Worm (Caenorhabditis elegans) whole organism, midembryonic: ENCODE measurements around the gene K08H2.7.

Source experiments
- T22C8.4 ChIP-seq: fragments of 200-800 bp; sonication (Bioruptor generic); IDR thresholded peaks from 2 replicates; pipeline ENCODE4 v1.3.6; 2022; ENCODE audit warnings: missing genetic modification characterization, missing compliant biosample characterization
- cog-1 ChIP-seq: sonication (generic microtip); optimal IDR thresholded peaks from 2 replicates; lab custom pipeline; 2016; ENCODE audit warnings: missing genetic modification characterization, missing compliant biosample characterization
- flt-1 ChIP-seq: fragments of 200-800 bp; sonication (Bioruptor generic); IDR thresholded peaks from 2 replicates; pipeline ENCODE4 v1.3.6; 2022; ENCODE audit warnings: missing genetic modification characterization, missing compliant biosample characterization
- klf-2 ChIP-seq: fragments of 200-800 bp; sonication (Bioruptor generic); conservative IDR thresholded peaks from 2 replicates; pipeline ENCODE4 v1.3.6; 2022; ENCODE audit warnings: missing genetic modification reagents, missing genetic modification characterization, missing compliant biosample characterization
- med-1 ChIP-seq: sonication (generic microtip); optimal IDR thresholded peaks from 2 replicates; lab custom pipeline; 2017; ENCODE audit warnings: missing genetic modification characterization, mild to moderate bottlenecking, missing compliant biosample characterization, antibody characterized with exemption, missing genetic modification reagents; ENCODE audit not compliant: insufficient read depth
- ref-1 ChIP-seq: fragments of 200-800 bp; sonication (Bioruptor generic); conservative IDR thresholded peaks from 2 replicates; pipeline ENCODE4 v1.3.6; 2022; ENCODE audit warnings: missing genetic modification reagents, missing genetic modification characterization, missing compliant biosample characterization
- tab-1 ChIP-seq: fragments of 200-800 bp; sonication (Bioruptor generic); IDR thresholded peaks from 2 replicates; pipeline ENCODE4 v1.3.6; 2022; ENCODE audit warnings: missing genetic modification characterization, missing compliant biosample characterization
- ztf-23 ChIP-seq: fragments of 200-800 bp; sonication (Bioruptor generic); IDR thresholded peaks from 2 replicates; pipeline ENCODE4 v1.3.6; 2022; ENCODE audit warnings: missing genetic modification reagents, missing genetic modification characterization, missing compliant biosample characterization
- ztf-29 ChIP-seq: fragments of 200-800 bp; sonication (Bioruptor generic); IDR thresholded peaks from 2 replicates; pipeline ENCODE4 v1.3.6; 2022; ENCODE audit warnings: missing genetic modification reagents, missing genetic modification characterization, missing compliant biosample characterization

Gene K08H2.7

DNA sequence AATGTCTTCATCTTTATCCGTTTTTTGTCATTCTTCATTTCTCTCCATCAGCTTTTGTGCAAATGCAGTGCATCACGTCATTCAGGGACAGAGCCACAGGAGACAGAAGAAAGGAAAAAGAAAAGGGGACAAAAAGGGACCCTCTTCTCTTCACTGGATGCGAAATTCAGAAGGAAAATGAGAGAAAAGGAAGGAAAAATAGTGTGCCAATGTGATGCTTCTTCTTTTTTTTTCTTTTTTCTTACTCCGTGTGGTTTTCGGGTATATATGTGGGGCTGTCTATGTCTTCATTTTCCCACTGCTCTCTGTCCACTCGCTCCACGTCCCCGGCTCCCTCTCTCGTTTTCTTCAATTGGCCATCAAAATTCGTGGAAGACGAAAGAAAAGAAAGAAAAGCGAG is 37.8 kb downstream of the K08H2.7 start:
- TF ChIP-seq T22C8.4 (no peak), flt-1 (GFP tag; lab: Robert Waterston, UW) (no peak), ztf-29 (no peak), ref-1 (GFP tag; lab: Robert Waterston, UW) (no peak), tab-1 (GFP tag; lab: Robert Waterston, UW) (no peak), cog-1 (tag; lab: Kevin White, UChicago) (no peak), med-1 (GFP tag; lab: Kevin White, UChicago) (no peak)

DNA sequence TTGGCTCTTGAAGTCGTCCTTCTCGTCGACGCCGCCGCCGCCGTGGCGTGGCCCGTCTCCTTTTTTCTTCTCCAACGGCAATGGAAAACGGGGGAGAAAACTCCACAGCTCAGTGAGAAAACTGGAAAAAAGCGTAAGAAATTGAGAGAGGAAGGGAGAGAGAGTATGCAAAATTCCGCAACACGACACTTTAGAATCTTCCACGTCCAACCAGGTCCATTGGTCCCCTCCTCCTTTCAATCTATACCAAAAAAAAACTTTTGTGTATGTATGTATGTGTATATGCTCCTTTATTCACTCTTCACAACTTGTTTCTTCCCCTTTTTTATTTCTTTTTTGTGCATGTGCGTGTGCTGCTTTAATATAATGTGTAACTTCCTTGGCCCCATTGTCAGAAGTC is 39.2 kb downstream of the K08H2.7 start:
- TF ChIP-seq ztf-29 (no peak), klf-2 (GFP tag; lab: Robert Waterston, UW) (no peak), T22C8.4 (no peak), tab-1 (GFP tag; lab: Robert Waterston, UW) (no peak), med-1 (GFP tag; lab: Kevin White, UChicago) (no peak), flt-1 (GFP tag; lab: Robert Waterston, UW) (no peak), cog-1 (tag; lab: Kevin White, UChicago) (no peak), ref-1 (GFP tag; lab: Robert Waterston, UW) (no peak), ztf-23 (GFP tag; lab: Robert Waterston, UW) (no peak)

DNA sequence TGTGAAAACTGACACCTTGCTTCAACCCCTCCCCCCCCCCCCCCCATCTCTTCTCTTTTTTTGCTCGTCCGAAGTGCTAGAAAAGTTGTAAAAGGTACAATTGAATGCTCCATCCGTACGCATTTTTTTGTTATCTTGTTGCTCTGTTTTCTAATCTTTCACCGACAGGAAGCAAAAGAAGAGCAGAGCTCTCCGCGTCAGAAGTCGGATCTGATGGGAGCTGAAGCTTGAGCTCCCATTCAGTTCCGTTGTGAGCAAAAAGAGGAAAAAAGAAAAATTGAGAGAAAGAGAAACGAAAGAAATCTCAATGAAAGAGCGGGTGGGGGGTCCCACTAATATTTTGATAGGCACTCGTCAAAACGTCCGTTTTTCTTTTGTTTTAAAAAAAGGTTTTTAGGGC is 41.3 kb downstream of the K08H2.7 start:
- TF ChIP-seq T22C8.4 (no peak), flt-1 (GFP tag; lab: Robert Waterston, UW) (no peak), ztf-23 (GFP tag; lab: Robert Waterston, UW) (no peak), ztf-29 (no peak; the same call in 1 of the 2 replicates), klf-2 (GFP tag; lab: Robert Waterston, UW) (no peak), tab-1 (GFP tag; lab: Robert Waterston, UW) (no peak), ref-1 (GFP tag; lab: Robert Waterston, UW) (no peak), med-1 (GFP tag; lab: Kevin White, UChicago) (no peak), cog-1 (tag; lab: Kevin White, UChicago) (no peak)

DNA sequence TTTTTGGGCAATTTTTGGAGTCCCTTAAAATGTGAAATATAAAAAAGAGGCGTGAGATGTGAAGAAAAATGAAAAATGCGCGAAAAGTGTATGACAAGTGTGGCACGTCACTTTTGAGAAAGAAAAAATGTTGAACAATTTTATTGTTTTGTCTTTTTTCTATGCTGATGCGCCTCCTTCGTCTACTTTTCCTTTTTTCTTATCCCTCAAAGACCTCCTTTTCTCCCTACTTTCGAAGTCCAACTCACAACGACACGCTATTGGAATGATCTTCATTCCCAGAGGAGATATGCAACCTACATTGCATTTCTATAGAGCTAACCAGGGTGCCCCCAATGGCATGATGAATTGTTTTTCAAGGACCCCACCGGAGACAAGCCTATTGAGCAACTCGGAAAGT is 42.2 kb downstream of the K08H2.7 start:
- TF ChIP-seq flt-1 (GFP tag; lab: Robert Waterston, UW) (no peak), cog-1 (tag; lab: Kevin White, UChicago) (no peak), T22C8.4 (no peak), ref-1 (GFP tag; lab: Robert Waterston, UW) (no peak), tab-1 (GFP tag; lab: Robert Waterston, UW) (no peak), ztf-29 (no peak), ztf-23 (GFP tag; lab: Robert Waterston, UW) (no peak), med-1 (GFP tag; lab: Kevin White, UChicago) (no peak), klf-2 (GFP tag; lab: Robert Waterston, UW) (no peak)

DNA sequence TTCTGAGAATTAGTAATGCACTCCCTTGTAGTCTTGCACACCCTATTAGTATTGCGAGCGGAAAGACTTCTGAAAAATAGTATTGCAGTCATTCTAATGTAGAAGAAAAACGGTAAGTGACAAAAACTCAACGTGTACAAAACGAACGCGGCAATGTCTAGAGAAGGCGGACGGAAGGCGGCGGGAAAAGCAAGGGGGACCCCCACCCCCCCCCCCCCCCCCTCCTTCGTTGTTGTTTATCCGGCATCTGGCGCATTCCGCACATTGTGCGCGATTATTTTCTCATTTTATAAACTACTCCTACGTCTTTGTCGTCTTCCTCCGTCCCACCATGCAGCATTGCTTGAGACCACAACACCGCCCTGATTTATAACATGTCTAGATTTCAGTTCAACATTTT is 45.9 kb downstream of the K08H2.7 start:
- no peak for TF ChIP-seq ztf-23 (GFP tag; lab: Robert Waterston, UW)
- TF ChIP-seq ref-1 (GFP tag; lab: Robert Waterston, UW), result no peak
- TF ChIP-seq cog-1 (tag; lab: Kevin White, UChicago), result no peak
- no peak for TF ChIP-seq ztf-29
- no peak for TF ChIP-seq T22C8.4
- TF ChIP-seq med-1 (GFP tag; lab: Kevin White, UChicago), result no peak
- no peak for TF ChIP-seq flt-1 (GFP tag; lab: Robert Waterston, UW)
- TF ChIP-seq tab-1 (GFP tag; lab: Robert Waterston, UW), result no peak
- TF ChIP-seq klf-2 (GFP tag; lab: Robert Waterston, UW), result no peak

DNA sequence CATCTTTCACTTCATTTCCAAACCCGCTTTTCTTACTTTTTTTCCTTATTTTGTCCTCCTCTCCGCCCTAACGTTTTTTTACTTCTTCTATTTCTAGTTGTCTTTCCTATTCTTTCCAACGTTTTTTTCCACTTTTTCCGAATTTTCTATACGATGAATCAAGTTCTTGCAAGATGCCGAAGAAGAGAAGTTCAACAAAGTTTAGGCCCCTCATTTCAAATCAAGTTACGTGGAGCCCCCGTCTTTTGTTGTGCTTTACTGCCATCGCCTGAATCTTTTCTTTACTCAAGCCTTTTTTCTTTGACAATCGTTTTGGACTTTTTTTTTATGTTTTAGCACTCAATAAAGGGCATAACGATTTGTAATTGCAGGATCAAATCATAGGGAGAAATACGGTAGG is 46.8 kb downstream of the K08H2.7 start, which contains the start of gene unc-9:
unc-9 (plus strand) TSS at position 370 of the 400 bp plus-strand sequence.
- TF ChIP-seq klf-2 (GFP tag; lab: Robert Waterston, UW) (no peak), cog-1 (tag; lab: Kevin White, UChicago) (no peak), ztf-29 (no peak), flt-1 (GFP tag; lab: Robert Waterston, UW) (no peak), ref-1 (GFP tag; lab: Robert Waterston, UW) (no peak), T22C8.4 (no peak), ztf-23 (GFP tag; lab: Robert Waterston, UW) (no peak), tab-1 (GFP tag; lab: Robert Waterston, UW) (no peak), med-1 (GFP tag; lab: Kevin White, UChicago) (no peak)

DNA sequence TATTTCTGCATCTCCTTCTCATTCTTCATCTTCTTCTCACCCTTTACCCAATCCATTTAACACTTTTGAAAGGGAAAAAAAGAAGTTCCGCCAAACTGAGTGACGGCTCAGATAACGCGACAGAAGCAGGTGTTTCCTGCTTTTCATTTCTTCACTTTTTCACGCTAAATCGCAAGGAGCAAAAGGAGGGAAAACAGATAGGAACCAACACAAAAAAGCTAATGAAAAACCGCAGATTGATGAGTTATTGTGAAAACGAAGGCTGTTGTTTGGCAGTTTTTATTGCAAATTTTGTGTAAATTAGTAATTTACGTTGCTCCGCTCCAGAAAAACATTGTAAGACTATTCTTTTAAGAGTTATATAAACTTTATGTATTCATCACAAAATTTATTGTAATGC is 47.9 kb downstream of the K08H2.7 start:
- TF ChIP-seq T22C8.4 (no peak), med-1 (GFP tag; lab: Kevin White, UChicago) (no peak), ref-1 (GFP tag; lab: Robert Waterston, UW) (no peak), cog-1 (tag; lab: Kevin White, UChicago) (no peak), klf-2 (GFP tag; lab: Robert Waterston, UW) (no peak)

DNA sequence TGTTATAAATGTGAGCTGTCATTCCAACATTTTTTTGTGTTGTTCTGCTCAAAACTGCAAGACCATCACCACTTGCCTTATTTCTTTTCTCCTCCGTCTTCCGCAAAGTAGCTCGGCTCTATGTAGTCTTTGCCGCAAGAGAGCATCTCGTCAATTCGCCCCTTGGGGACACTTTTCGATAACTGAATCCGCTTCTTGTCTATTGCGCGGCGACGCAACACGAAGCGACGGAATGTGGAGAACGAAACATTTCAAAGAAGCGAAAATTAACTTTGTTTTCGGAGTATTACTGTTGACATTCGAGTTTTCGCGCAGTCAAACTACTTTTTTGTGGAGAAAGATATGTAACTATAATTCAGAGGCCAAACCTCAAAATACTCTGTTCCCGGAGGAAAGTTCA is 50.1 kb downstream of the K08H2.7 start:
- TF ChIP-seq med-1 (GFP tag; lab: Kevin White, UChicago) (no peak), klf-2 (GFP tag; lab: Robert Waterston, UW) (no peak), ref-1 (GFP tag; lab: Robert Waterston, UW) (no peak), tab-1 (GFP tag; lab: Robert Waterston, UW) (no peak), ztf-23 (GFP tag; lab: Robert Waterston, UW) (no peak), ztf-29 (no peak), cog-1 (tag; lab: Kevin White, UChicago) (no peak)
